Fruit fly (Drosophila melanogaster) whole organism, adult: ENCODE data around the gene CYLD.

Experiments used
- CG12768 ChIP-seq: fragments of 200-800 bp; sonication (Bioruptor generic); optimal IDR thresholded peaks from 2 replicates; lab custom pipeline; 2017; ENCODE audit warnings: missing biosample characterization, missing genetic modification characterization, mild to moderate bottlenecking, moderate library complexity, missing genetic modification reagents
- CG14711 ChIP-seq: fragments of 200-800 bp; sonication (Bioruptor generic); optimal IDR thresholded peaks from 2 replicates; lab custom pipeline; 2018; ENCODE audit warnings: missing biosample characterization, mild to moderate bottlenecking, missing genetic modification characterization, moderate library complexity
- CG33017 ChIP-seq: fragments of 200-800 bp; sonication (Bioruptor generic); optimal IDR thresholded peaks from 2 replicates; lab custom pipeline; 2018; ENCODE audit warnings: missing biosample characterization, mild to moderate bottlenecking, missing genetic modification characterization, moderate library complexity
- CG5204 ChIP-seq: fragments of 200-800 bp; sonication (Bioruptor generic); optimal IDR thresholded peaks from 2 replicates; lab custom pipeline; 2016; ENCODE audit warnings: missing biosample characterization, missing genetic modification characterization
- CG7045 ChIP-seq: fragments of 200-800 bp; sonication (Bioruptor generic); optimal IDR thresholded peaks from 2 replicates; lab custom pipeline; 2017; ENCODE audit warnings: missing biosample characterization, mild to moderate bottlenecking, missing genetic modification characterization
- Clk ChIP-seq: fragments of 200-800 bp; sonication (Bioruptor generic); optimal IDR thresholded peaks from 2 replicates; lab custom pipeline; 2017; ENCODE audit warnings: missing biosample characterization, missing genetic modification characterization
- kay ChIP-seq: fragments of 200-800 bp; sonication (Bioruptor generic); peaks from one replicate; lab custom pipeline; 2016; ENCODE audit warnings: missing biosample characterization, missing genetic modification characterization, borderline replicate concordance
- tj ChIP-seq: fragments of 200-800 bp; sonication (Bioruptor generic); optimal IDR thresholded peaks from 3 replicates; lab custom pipeline; 2017; ENCODE audit warnings: missing biosample characterization, mild to moderate bottlenecking, missing genetic modification characterization, moderate library complexity

DNA sequence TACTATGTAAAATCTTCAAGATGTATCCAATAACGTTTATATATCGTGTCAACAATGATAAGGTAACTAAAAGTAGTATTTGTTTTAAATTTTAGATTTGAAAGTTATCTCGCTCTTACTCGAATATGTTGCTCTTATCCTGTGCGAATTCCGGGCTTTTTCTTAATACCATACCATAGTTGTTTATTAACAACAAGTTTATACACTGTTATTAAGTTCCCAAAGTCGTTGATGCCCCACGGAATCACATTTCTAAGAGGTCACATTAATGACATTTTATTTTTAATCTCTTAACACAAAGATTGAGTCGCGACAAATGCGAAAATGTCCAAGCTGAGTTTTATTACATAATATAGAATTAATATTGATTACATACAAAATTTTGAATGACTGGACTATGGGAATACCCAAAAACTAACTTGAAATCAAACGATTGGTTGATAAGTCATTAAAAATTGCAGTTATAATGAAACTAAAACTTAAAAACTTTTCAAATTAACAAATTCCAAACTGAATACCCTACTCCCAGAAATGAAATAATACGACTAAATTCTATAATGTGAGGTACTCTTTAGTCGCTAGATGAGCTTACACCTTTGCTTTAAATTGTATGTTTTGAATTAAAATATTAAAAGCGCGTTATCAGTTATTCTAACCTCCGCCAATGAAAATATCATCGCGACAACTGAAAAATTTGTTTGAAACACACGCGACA is 23.3 kb upstream of the CYLD start, which contains the start of gene CG5381:
- TF ChIP-seq CG12768 (GFP tag; lab: Kevin White, UChicago) (no peak), CG5204 (GFP tag; lab: Kevin White, UChicago) (no peak), Clk (GFP tag; lab: Kevin White, UChicago) (no peak), CG33017 (tag; lab: Kevin White, UChicago) (no peak), tj (GFP tag; lab: Kevin White, UChicago) (no peak), kay (peak; percentile 69), CG14711 (tag; lab: Kevin White, UChicago) (no peak), CG7045 (GFP tag; lab: Kevin White, UChicago) (no peak)
